Fruit fly (Drosophila melanogaster): ENCODE data around the gene CG44227.

DNA sequence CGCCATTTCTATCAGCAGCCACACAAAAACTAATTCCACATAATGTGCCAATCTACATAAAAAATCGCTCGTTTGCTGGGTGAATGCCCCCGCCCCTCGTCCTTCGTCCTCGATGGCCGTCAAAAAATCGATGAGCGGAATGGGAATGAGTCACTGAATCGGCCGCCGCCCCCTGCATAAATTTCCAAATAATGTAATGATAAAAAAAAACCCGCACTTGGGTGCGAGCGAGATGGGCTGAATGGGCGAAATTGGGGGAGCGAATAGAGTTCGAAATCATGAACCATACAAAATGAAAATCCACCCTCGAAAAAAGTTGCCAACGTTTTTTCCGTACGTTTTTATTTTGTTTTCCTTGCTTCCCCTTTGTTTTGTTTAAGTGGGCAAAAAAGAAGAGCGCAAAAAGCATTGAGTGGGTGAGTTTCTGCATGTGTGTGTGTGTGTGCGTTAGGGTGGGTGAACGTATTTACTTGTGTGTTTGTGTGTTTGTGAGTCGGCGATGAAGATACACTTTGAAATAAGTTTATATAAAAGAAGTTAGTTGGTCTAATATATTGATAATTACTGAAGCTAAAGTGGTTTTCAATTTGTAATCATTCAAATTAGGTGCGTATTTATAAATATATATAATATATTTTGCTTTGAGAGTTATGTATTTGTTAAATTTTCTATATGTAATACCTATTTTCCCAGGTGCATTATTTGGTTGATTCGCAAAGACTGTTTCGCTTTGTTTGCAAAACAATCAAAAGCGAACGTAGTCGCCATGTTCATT is 20.5 kb upstream of the CG44227 start:
- TF ChIP-seq brk (GFP tag; optimal IDR thresholded peaks at IDR 0.05) (no peak), Myc (optimal IDR thresholded peaks at IDR 0.05) (no peak), Jra (GFP tag; optimal IDR thresholded peaks at IDR 0.05) (no peak), psq (GFP tag; optimal IDR thresholded peaks at IDR 0.05) (no peak), CG32264 (GFP tag; optimal IDR thresholded peaks at IDR 0.05) (no peak), usp (GFP tag; optimal IDR thresholded peaks at IDR 0.05) (no peak), Hr83 (GFP tag; optimal IDR thresholded peaks at IDR 0.05; ENCODE audit: poor library complexity, severe bottlenecking) (no peak)
